Worm (Caenorhabditis elegans): ENCODE measurements around the gene Y38H6C.13.

DNA sequence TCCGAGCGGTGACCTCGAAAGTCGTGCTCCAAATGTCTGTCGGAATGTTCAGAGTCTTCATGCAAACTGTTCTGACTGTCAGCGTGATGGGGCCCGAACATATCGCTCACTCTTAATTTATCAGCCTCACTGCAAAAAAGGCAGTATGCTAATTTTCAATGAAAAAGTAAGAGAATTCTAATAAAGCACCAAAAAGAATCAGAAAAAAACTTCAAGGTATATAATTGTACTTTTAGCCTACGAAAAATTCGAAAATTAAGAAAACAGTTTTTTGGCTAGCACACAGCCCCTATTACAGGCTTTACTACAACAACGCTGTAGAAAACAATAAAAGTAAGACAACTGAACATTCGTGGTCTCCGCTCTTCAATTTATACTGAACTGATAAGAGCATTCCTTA is 34.2 kb downstream of the Y38H6C.13 start, which contains the start of gene F26F2.1:
- no peak for TF ChIP-seq unc-130 (GFP tag; optimal IDR thresholded peaks at IDR 0.05)
- no peak for TF ChIP-seq F49E8.2 (tag; optimal IDR thresholded peaks at IDR 0.05; ENCODE audit: insufficient read depth)

Data from whole organism, young adult.